Worm (Caenorhabditis elegans) whole organism, early embryonic: ENCODE results near the gene moma-1.

ENCODE experiments used
- B0310.2 ChIP-seq: sonication (generic microtip); optimal IDR thresholded peaks from 2 replicates; lab custom pipeline; 2016; ENCODE audit warnings: mild to moderate bottlenecking, missing genetic modification characterization, missing compliant biosample characterization
- F13C5.2 ChIP-seq: sonication (generic microtip); optimal IDR thresholded peaks from 2 replicates; lab custom pipeline; 2017; ENCODE audit warnings: mild to moderate bottlenecking, missing genetic modification characterization, inconsistent platforms, missing compliant biosample characterization
- aly-1 ChIP-seq: sonication (generic microtip); optimal IDR thresholded peaks from 2 replicates; lab custom pipeline; 2016; ENCODE audit warnings: missing genetic modification characterization, missing compliant biosample characterization
- ama-1 ChIP-seq: fragments of 150-350 bp; optimal IDR thresholded peaks from 2 replicates; lab custom pipeline; 2014
- ceh-13 ChIP-seq: fragments of 200-800 bp; sonication (Bioruptor generic); optimal IDR thresholded peaks from 2 replicates; lab custom pipeline; 2018; ENCODE audit warnings: mild to moderate bottlenecking, missing genetic modification characterization, missing compliant biosample characterization
- ceh-36 ChIP-seq: sonication (generic microtip); optimal IDR thresholded peaks from 2 replicates; lab custom pipeline; 2016; ENCODE audit warnings: missing genetic modification characterization, inconsistent platforms, missing compliant biosample characterization
- ets-7 ChIP-seq: sonication (generic microtip); optimal IDR thresholded peaks from 2 replicates; lab custom pipeline; 2016; ENCODE audit warnings: missing genotype, missing genetic modification characterization, missing compliant biosample characterization
- flt-1 ChIP-seq: fragments of 200-800 bp; sonication (Bioruptor generic); IDR thresholded peaks from 2 replicates; pipeline ENCODE4 v1.3.6; 2022; ENCODE audit warnings: missing genetic modification characterization, missing compliant biosample characterization
- hmbx-1 ChIP-seq: sonication (generic microtip); optimal IDR thresholded peaks from 2 replicates; lab custom pipeline; 2016; ENCODE audit warnings: mild to moderate bottlenecking, missing genetic modification characterization, missing compliant biosample characterization
- hmg-4 ChIP-seq: fragments of 200-800 bp; sonication (Bioruptor generic); optimal IDR thresholded peaks from 2 replicates; lab custom pipeline; 2018; ENCODE audit warnings: mild to moderate bottlenecking, missing genetic modification characterization, missing compliant biosample characterization
- hnd-1 ChIP-seq: sonication (generic microtip); optimal IDR thresholded peaks from 2 replicates; lab custom pipeline; 2016; ENCODE audit warnings: missing genetic modification characterization, missing compliant biosample characterization
- pes-1 ChIP-seq: fragments of 200-800 bp; sonication (Bioruptor generic); IDR thresholded peaks from 2 replicates; pipeline ENCODE4 v1.3.6; 2022; ENCODE audit warnings: missing genetic modification reagents, missing genetic modification characterization, missing compliant biosample characterization
- scrt-1 ChIP-seq: fragments of 200-800 bp; sonication (Bioruptor generic); IDR thresholded peaks from 2 replicates; pipeline ENCODE4 v1.3.6; 2022; ENCODE audit warnings: missing genetic modification characterization, missing compliant biosample characterization
- sea-1 ChIP-seq: fragments of 200-800 bp; sonication (Bioruptor generic); conservative IDR thresholded peaks from 2 replicates; pipeline ENCODE4 v1.3.6; 2022; ENCODE audit warnings: missing genetic modification characterization, missing compliant biosample characterization
- tbx-11 ChIP-seq: fragments of 200-800 bp; sonication (Bioruptor generic); IDR thresholded peaks from 2 replicates; pipeline ENCODE4 v1.3.6; 2022; ENCODE audit warnings: missing genetic modification characterization, missing compliant biosample characterization
- tbx-37 ChIP-seq: fragments of 200-800 bp; sonication (Bioruptor generic); conservative IDR thresholded peaks from 2 replicates; pipeline ENCODE4 v1.3.6; 2022; ENCODE audit warnings: missing genetic modification reagents, missing genetic modification characterization, missing compliant biosample characterization
- tra-4 ChIP-seq: sonication (generic microtip); optimal IDR thresholded peaks from 2 replicates; lab custom pipeline; 2017; ENCODE audit warnings: missing genetic modification characterization, missing compliant biosample characterization

Gene moma-1

DNA sequence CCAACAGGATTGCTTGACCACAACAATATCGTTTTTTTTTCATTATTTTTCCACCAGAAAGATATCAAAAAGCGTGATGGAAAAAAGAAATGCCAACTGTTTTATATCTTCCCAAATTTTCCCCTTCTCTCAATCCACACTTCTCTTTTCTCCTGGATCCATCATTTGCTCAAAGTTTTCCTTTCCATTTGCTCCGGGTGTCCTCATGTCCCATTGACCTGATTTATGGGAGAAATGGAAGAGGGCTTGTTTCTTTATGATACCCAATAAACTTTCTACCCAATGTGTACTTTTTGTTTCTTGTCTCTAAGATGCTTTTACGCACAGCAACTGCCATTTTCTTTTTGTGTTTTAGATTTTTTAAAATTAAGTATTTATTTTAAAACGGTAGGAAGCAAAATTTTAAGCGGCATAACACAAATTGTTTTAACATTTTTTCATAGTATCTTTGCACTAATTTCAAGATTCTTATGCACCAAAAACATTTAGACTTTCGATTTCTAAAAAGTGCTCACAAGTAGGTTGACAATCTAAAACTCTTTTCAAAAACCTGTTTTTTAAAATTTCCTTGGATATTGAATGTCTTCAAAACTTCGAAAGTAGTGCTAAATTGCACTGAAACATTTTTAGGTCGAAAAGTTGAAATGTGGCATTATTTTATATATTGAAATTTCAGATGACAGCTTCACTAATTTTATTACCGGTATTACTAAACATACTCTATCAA lies 29.5 kb downstream of the moma-1 start, which contains the start of gene clec-149:
Gene clec-149, plus strand, starts transcription at position 677 of the 727 bp plus-strand sequence.
- no peak for TF ChIP-seq tbx-37

DNA sequence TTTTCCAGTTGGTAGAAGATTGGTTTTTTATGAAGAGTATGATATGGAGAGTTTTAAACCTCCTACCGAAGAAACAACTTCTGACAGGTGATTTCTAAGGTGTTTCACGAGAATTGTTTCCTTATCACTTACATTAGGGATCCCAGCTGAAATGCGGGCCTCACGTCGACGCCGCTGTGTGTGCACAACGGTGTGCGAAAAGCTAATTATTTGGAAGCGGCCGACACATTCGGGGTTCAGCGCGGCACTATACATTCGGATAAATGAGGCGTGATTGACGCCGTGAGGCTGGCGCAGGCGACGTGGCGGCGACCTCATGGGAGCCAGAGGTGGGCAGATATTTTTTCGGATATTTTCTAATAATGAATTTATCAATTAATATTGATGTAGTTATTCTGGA lies 32.9 kb downstream of the moma-1 start:
- no peak for TF ChIP-seq tbx-11 (GFP tag; lab: Robert Waterston, UW)
- no peak for TF ChIP-seq hmg-4 (GFP tag; lab: Kevin White, UChicago)
- no peak for TF ChIP-seq ceh-36 (tag; lab: Kevin White, UChicago)

DNA sequence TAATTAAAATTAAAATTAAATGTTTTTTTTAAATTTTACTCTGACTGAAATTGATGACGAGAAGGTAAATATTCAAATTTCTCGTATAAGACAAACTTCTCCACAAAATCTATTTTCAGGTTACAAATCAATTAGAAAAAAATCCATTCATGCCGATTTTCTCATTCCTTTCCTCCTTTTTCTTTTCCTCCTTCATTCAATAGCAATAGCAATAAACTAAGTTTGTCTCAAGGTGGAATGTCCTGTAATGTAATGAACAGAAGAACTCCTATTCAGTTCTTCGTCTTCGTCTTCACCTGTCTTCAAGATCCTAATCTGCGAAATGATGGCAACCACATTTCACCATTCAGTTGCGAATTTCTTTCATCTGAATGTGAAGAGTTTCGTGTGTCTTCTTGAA lies 36.4 kb downstream of the moma-1 start, which contains the start of gene dac-1:
Gene dac-1, plus strand, starts transcription at position 301 of the 400 bp plus-strand sequence.
- TF ChIP-seq ceh-36 (tag; lab: Kevin White, UChicago) (no peak), sea-1 (GFP tag; lab: Robert Waterston, UW) (no peak), aly-1 (tag; lab: Kevin White, UChicago) (no peak), tbx-11 (GFP tag; lab: Robert Waterston, UW) (no peak), pes-1 (GFP tag; lab: Robert Waterston, UW) (no peak), hmg-4 (GFP tag; lab: Kevin White, UChicago) (no peak), tra-4 (tag; lab: Kevin White, UChicago) (no peak), ceh-13 (GFP tag; lab: Kevin White, UChicago) (no peak), scrt-1 (no peak), F13C5.2 (tag; lab: Kevin White, UChicago) (no peak), ets-7 (no peak), hmbx-1 (tag; lab: Kevin White, UChicago) (no peak), tbx-37 (no peak)

DNA sequence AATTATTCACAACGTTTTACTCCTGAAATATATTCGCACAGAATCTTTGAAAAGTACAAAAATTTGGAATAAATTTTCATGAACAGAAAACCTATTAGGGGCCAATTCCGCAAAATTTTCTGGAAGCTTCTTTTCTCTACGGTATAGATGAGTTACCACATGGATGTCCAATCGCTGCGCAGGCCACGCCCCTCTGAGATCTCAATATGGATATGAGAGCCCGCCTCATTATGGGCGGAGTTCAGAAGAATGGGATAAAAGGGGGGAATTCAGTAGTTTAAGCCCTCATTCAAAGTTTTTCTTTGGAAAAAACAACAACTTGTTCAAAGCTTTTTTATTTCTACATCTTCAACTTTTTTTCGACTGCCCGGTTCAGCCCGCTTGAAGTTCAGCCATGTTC lies 40.7 kb downstream of the moma-1 start, which contains the start of gene daf-7:
Gene daf-7, plus strand, starts transcription at position 301 of the 400 bp plus-strand sequence.
- TF ChIP-seq hnd-1 (tag; lab: Kevin White, UChicago): no peak
- TF ChIP-seq tra-4 (tag; lab: Kevin White, UChicago): no peak

DNA sequence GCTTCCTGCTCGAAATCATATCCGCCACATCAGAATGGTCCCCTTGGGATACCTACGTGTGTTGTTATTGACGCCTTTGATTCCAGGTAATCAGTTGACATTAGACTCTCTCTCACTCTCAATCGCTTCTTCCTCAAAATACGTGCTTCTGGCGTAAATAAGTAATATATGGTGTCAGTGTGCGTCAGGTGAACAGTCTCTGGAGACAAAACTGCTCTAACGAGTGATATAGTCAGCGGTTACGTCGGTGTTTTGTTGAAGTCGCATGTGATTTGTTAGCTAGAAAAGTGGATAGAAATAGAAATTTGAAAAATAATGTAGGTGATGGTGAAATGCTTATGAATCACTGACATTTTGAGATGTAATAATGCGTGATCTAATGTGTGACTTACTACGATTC lies 50.2 kb downstream of the moma-1 start:
- TF ChIP-seq scrt-1 (no peak), ets-7 (no peak), tbx-11 (GFP tag; lab: Robert Waterston, UW) (no peak), ceh-13 (GFP tag; lab: Kevin White, UChicago) (no peak), aly-1 (tag; lab: Kevin White, UChicago) (no peak), pes-1 (GFP tag; lab: Robert Waterston, UW) (no peak), flt-1 (GFP tag; lab: Robert Waterston, UW) (no peak), ama-1 (lab: Kevin White, UChicago) (no peak), hnd-1 (tag; lab: Kevin White, UChicago) (no peak), tbx-37 (no peak), hmbx-1 (tag; lab: Kevin White, UChicago) (no peak), hmg-4 (GFP tag; lab: Kevin White, UChicago) (no peak), B0310.2 (tag; lab: Kevin White, UChicago) (no peak), sea-1 (GFP tag; lab: Robert Waterston, UW) (no peak), tra-4 (tag; lab: Kevin White, UChicago) (no peak), ceh-36 (tag; lab: Kevin White, UChicago) (no peak), F13C5.2 (tag; lab: Kevin White, UChicago) (no peak)
